Worm (Caenorhabditis elegans): ENCODE results near the gene ZK185.3.

The ZK185.3 gene

DNA sequence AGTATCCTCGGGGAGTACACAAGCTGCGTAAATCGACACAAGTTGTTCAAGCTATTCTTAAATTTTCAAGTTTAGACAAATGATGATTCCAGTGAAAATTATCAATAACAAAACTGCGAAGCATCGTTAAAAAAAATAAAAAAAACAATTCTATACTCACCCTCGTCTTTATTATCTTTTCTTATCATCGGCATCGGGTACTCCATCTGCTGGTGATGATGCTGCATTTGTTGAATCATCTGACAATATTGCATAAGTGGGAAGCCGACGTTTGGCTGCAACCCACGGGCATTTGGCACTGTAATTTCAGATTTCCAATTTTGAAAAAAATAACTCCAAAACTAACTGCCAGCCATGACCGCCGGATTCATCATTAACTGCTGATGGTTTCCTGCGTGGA, 48.9 kb downstream of the ZK185.3 start:
- TF ChIP-seq ceh-34 (tag; optimal IDR thresholded peaks at IDR 0.05) (no peak), ceh-19 (GFP tag; optimal IDR thresholded peaks at IDR 0.05) (no peak), hlh-13 (GFP tag; optimal IDR thresholded peaks at IDR 0.05) (no peak), pax-1 (tag; optimal IDR thresholded peaks at IDR 0.05) (no peak), dmd-4 (tag; optimal IDR thresholded peaks at IDR 0.05; ENCODE audit: borderline replicate concordance) (no peak), hlh-30 (tag; optimal IDR thresholded peaks at IDR 0.05; ENCODE audit: insufficient read depth) (no peak), nhr-232 (tag; optimal IDR thresholded peaks at IDR 0.05) (no peak), npax-4 (tag; optimal IDR thresholded peaks at IDR 0.05) (no peak), Y22D7AL.16 (tag; optimal IDR thresholded peaks at IDR 0.05) (no peak), ttx-3 (tag; optimal IDR thresholded peaks at IDR 0.05) (no peak), dve-1 (tag; optimal IDR thresholded peaks at IDR 0.05) (no peak), ceh-9 (tag; optimal IDR thresholded peaks at IDR 0.05) (no peak), gmeb-2 (tag; optimal IDR thresholded peaks at IDR 0.05) (no peak), rnt-1 (tag; optimal IDR thresholded peaks at IDR 0.05) (no peak), fkh-10 (GFP tag; optimal IDR thresholded peaks at IDR 0.05) (no peak), T23F11.4 (GFP tag; optimal IDR thresholded peaks at IDR 0.05) (no peak), ceh-45 (GFP tag; IDR thresholded peaks at IDR 0.05) (no peak)

DNA sequence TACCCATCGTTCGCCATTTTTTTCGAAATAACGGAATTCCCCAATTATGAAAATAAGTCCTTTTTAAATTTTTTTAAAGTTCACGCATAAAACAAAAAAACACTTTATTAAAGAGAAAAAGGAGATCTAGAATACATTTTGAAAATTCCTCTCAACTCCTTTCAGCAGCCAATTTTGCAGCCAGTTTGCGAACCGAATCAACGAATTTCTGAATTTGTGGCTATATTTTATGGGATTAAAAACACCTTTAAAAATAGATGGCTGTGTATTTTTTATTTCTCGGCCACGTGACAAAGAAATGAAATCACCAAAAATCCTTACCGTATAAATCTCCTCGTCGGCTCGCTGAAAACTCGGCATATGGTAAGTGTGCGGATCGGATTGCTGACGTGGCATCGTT, 50.2 kb downstream of the ZK185.3 start, which contains the start of gene M01H9.10:
Gene M01H9.10, minus strand, starts transcription at position 101 of the 400 bp plus-strand sequence.
- TF ChIP-seq nhr-11 (tag; optimal IDR thresholded peaks at IDR 0.05) (no peak), fkh-10 (GFP tag; optimal IDR thresholded peaks at IDR 0.05) (no peak), F13H6.1 (tag; optimal IDR thresholded peaks at IDR 0.05) (no peak), ceh-34 (tag; optimal IDR thresholded peaks at IDR 0.05) (no peak), hlh-15 (tag; optimal IDR thresholded peaks at IDR 0.05) (no peak)

All from whole organism, late embryonic.